Worm (Caenorhabditis elegans): ENCODE data around the gene nlp-53.

Gene nlp-53

DNA sequence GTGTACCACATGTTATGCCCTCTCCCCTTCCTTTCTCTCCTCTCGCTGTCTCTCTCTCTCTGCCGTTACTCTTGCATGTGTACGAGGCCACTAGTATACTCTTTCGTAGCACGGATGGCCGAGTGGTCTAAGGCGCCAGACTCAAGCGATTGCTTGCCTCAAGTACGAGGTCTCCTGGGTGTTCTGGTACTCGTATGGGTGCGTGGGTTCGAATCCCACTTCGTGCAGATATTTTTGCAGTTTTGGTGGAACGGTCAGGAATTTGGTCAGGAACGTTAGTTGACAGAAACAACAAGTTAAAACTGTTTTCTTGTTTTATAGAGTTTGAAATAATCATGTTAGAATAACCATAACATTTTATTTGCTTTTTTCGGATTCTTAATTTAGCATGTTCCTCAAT lies 46.8 kb downstream of the nlp-53 start (continued):
- TF ChIP-seq T07F8.4 (tag; optimal IDR thresholded peaks at IDR 0.05) (peak; percentile 89), ceh-27 (GFP tag; optimal IDR thresholded peaks at IDR 0.05) (peak; percentile 96)

DNA sequence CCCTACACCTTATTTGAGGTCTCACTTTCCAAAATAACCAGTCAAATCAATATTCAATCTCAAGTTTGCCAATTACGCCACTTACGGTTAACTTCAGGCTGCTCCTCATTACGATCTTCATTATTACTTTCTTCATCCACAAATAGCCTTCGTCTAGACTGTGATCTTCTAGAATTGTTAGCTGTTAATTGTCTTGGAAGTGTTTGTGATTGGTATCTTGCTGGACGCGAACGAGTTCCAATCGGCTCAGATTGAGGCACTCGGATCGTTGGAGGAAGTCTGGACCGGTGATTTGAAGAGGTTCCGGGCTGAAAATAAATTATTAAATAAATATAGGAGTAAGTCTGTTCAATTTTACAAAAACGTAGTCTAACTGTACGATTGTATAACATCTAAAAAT lies 48.2 kb downstream of the nlp-53 start:
- TF ChIP-seq F22D6.2 (tag; optimal IDR thresholded peaks at IDR 0.05): no peak
- no peak for TF ChIP-seq lsl-1 (GFP tag; optimal IDR thresholded peaks at IDR 0.05)
- no peak for TF ChIP-seq F39B2.1 (GFP tag; IDR thresholded peaks at IDR 0.05)
- TF ChIP-seq snpc-1.3 (tag; optimal IDR thresholded peaks at IDR 0.05; ENCODE audit: insufficient read depth): no peak
- no peak for TF ChIP-seq hmg-20 (GFP tag; IDR thresholded peaks at IDR 0.05)
- TF ChIP-seq ztf-3 (GFP tag; optimal IDR thresholded peaks at IDR 0.05): no peak

DNA sequence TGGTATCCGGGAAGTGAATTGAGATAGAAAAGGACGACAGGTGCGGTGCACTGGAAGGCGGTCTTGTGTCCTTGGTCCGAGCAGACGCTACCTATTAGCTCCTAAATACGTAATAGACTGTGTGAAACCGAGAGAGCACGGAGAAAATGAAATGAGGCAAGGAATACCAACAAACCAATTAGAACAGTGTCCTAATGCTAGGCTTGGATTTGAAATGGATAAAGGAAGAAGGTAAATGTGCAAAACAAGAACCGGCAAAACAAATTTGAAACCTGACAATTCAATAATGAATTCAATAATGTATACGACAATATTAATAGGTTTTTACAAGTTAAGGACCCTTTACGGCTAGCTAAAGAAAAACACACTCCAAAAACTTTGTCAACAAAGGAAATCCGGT lies 50.1 kb downstream of the nlp-53 start, which contains the start of gene C04A11.2:
TSS of gene C04A11.2 (minus strand) at position 101 of the 400 bp plus-strand sequence.
- TF ChIP-seq F57A8.1 (GFP tag; optimal IDR thresholded peaks at IDR 0.05) (no peak), efl-1 (GFP tag; optimal IDR thresholded peaks at IDR 0.05) (no peak), madf-10 (tag; optimal IDR thresholded peaks at IDR 0.05) (no peak), attf-3 (GFP tag; conservative IDR thresholded peaks at IDR 0.05) (no peak), dpl-1 (GFP tag; optimal IDR thresholded peaks at IDR 0.05) (no peak), ceh-40 (GFP tag; IDR thresholded peaks at IDR 0.05) (no peak), nfya-2 (GFP tag; IDR thresholded peaks at IDR 0.05) (no peak)
